Fruit fly (Drosophila melanogaster): ENCODE results near the gene CG6244.

CG6244 gene

DNA sequence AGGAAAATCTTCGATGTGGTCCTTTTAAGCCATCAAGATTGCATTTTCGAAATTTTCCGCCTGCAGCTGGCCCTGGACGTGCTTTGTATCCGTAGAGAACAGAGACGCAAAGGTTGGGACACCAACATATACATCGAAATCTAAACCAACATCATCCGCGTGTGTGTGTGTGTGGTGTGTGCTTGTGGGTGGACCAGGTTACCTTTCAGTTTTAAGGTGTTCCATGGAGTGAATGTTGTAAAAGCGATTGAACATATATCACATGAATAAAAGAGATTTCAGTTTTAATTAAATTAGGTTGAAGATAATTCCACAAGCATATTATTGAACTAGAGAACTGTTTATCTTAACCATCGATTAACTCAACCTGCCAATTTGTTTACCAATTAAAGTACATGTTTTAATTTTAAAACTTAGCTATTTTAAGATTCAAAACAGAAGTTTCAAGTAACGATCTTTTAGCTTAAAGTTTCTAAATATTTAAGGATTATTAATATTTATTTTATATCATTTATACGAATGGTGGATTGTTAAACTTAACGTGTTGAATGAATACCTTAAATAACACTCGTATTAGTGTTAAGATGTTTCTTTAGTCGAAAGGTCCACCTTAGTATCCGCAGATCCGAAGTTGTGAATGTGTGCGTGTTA, 19.0 kb downstream of the CG6244 start (continued):
- TF ChIP-seq CG12744 (GFP tag; optimal IDR thresholded peaks at IDR 0.05): no peak
- 0 out of 2 replicates have a peak, but pooled peaks have one; percentile 43 for TF ChIP-seq Oaz (GFP tag; IDR thresholded peaks at IDR 0.05)
- no peak for TF ChIP-seq Camta (GFP tag; optimal IDR thresholded peaks at IDR 0.05)
- peak; percentile 23; the same call in 1 of the 3 replicates for TF ChIP-seq B-H1 (GFP tag; IDR thresholded peaks at IDR 0.05)
- TF ChIP-seq CG14710 (tag; optimal IDR thresholded peaks at IDR 0.05): peak; percentile 47
- TF ChIP-seq CG17359 (tag; optimal IDR thresholded peaks at IDR 0.05): peak; percentile 80
- TF ChIP-seq chif (GFP tag; optimal IDR thresholded peaks at IDR 0.05): peak; percentile 43 to 59
- 0 out of 3 replicates have a peak, but pooled peaks have one; percentile 47 for TF ChIP-seq CG34224 (GFP tag; IDR thresholded peaks at IDR 0.05; ENCODE audit: partially characterized antibody)
- TF ChIP-seq pita (GFP tag; optimal IDR thresholded peaks at IDR 0.05): no peak
- TF ChIP-seq pros (GFP tag; optimal IDR thresholded peaks at IDR 0.05): peak; percentile 34
- TF ChIP-seq Stat92E (GFP tag; optimal IDR thresholded peaks at IDR 0.05): no peak
- peak; percentile 55 for TF ChIP-seq CG11696 (GFP tag; IDR thresholded peaks at IDR 0.05)
- TF ChIP-seq CG6791 (GFP tag; IDR thresholded peaks at IDR 0.05; ENCODE audit: partially characterized antibody): no peak
- peak; percentile 58 for TF ChIP-seq nerfin-1 (tag; optimal IDR thresholded peaks at IDR 0.05)
- no peak for TF ChIP-seq pum (GFP tag; optimal IDR thresholded peaks at IDR 0.05)
- no peak for TF ChIP-seq CG7963 (GFP tag; IDR thresholded peaks at IDR 0.05; ENCODE audit: partially characterized antibody)
- TF ChIP-seq hkb (optimal IDR thresholded peaks at IDR 0.05): no peak
- TF ChIP-seq hkb (GFP tag; IDR thresholded peaks at IDR 0.05): peak; percentile 54
- TF ChIP-seq Side (GFP tag; optimal IDR thresholded peaks at IDR 0.05): peak; percentile 35
- TF ChIP-seq NC2β (GFP tag; optimal IDR thresholded peaks at IDR 0.05): peak; percentile 27
- TF ChIP-seq bbx (GFP tag; IDR thresholded peaks at IDR 0.05; ENCODE audit: partially characterized antibody): no peak; the same call in 1 of the 2 replicates
- peak; percentile 80 for TF ChIP-seq org-1 (GFP tag; optimal IDR thresholded peaks at IDR 0.05)
- TF ChIP-seq lab (GFP tag; optimal IDR thresholded peaks at IDR 0.05): peak; percentile 91
- peak; percentile 90 for TF ChIP-seq B-H2 (GFP tag; optimal IDR thresholded peaks at IDR 0.05)
- peak; percentile 41 for TF ChIP-seq Six4 (GFP tag; optimal IDR thresholded peaks at IDR 0.05)
- TF ChIP-seq Mad (GFP tag; optimal IDR thresholded peaks at IDR 0.05): peak; percentile 37
- TF ChIP-seq luna (GFP tag; optimal IDR thresholded peaks at IDR 0.05): peak; percentile 45
- TF ChIP-seq CG8478 (optimal IDR thresholded peaks at IDR 0.05): no peak
- peak; percentile 63 for TF ChIP-seq her (GFP tag; optimal IDR thresholded peaks at IDR 0.05)
- TF ChIP-seq CG13287 (GFP tag; IDR thresholded peaks at IDR 0.05; ENCODE audit: partially characterized antibody): 0 out of 2 replicates have a peak, but pooled peaks have one; percentile 45
- peak; percentile 35 for TF ChIP-seq NC2α (GFP tag; optimal IDR thresholded peaks at IDR 0.05)
- peak; percentile 22 for TF ChIP-seq slp2 (GFP tag; optimal IDR thresholded peaks at IDR 0.05)
- peak; percentile 76 for TF ChIP-seq ci (GFP tag; IDR thresholded peaks at IDR 0.05)
- no peak for TF ChIP-seq CkIIα-i1 (GFP tag; IDR thresholded peaks at IDR 0.05)
- TF ChIP-seq CG3163 (GFP tag; optimal IDR thresholded peaks at IDR 0.05): no peak
- no peak for TF ChIP-seq CG4404 (GFP tag; IDR thresholded peaks at IDR 0.05)
- peak; percentile 84 for TF ChIP-seq NfI (GFP tag; optimal IDR thresholded peaks at IDR 0.05)
- TF ChIP-seq ac (GFP tag; optimal IDR thresholded peaks at IDR 0.05): peak; percentile 24
- peak; percentile 52; the same call in 1 of the 2 replicates for TF ChIP-seq seq (GFP tag; IDR thresholded peaks at IDR 0.05)
- TF ChIP-seq Atf6 (GFP tag; IDR thresholded peaks at IDR 0.05): peak; percentile 62
- TF ChIP-seq shn (GFP tag; optimal IDR thresholded peaks at IDR 0.05): peak; percentile 49
- TF ChIP-seq CG3838 (GFP tag; optimal IDR thresholded peaks at IDR 0.05): peak; percentile 19
- TF ChIP-seq Awh (GFP tag; IDR thresholded peaks at IDR 0.05): 0 out of 2 replicates have a peak, but pooled peaks have one; percentile 14
- peak; percentile 19 for TF ChIP-seq Dad (GFP tag; optimal IDR thresholded peaks at IDR 0.05)
- TF ChIP-seq CG7928 (GFP tag; optimal IDR thresholded peaks at IDR 0.05): no peak
- TF ChIP-seq CG8359 (GFP tag; optimal IDR thresholded peaks at IDR 0.05; ENCODE audit: borderline replicate concordance): peak; percentile 59
- TF ChIP-seq Hr51 (GFP tag; optimal IDR thresholded peaks at IDR 0.05): peak; percentile 5 to 91
- TF ChIP-seq HmgZ (tag; optimal IDR thresholded peaks at IDR 0.05): peak; percentile 65
- peak; percentile 61 for TF ChIP-seq CG17568 (GFP tag; optimal IDR thresholded peaks at IDR 0.05)

All from whole organism, embryonic.